Fruit fly (Drosophila melanogaster): ENCODE measurements around the gene CG33301.
A peak's percentile ranks its signal among the peaks of the same experiment; 100 is the strongest.

CG33301 gene

dm6 chr2L:10004574-10004973, 44.8 kb upstream of the CG33301 start (continued):
- TF ChIP-seq jumu (GFP tag; optimal IDR thresholded peaks at IDR 0.05) (peak; percentile 24), bbx (GFP tag; IDR thresholded peaks at IDR 0.05; ENCODE audit: partially characterized antibody) (0 out of 2 replicates have a peak, but pooled peaks have one; percentile 31), psq (GFP tag; optimal IDR thresholded peaks at IDR 0.05) (no peak), CG30020 (tag; optimal IDR thresholded peaks at IDR 0.05) (no peak), cg (GFP tag; optimal IDR thresholded peaks at IDR 0.05) (peak; percentile 42), z (GFP tag; IDR thresholded peaks at IDR 0.05) (no peak), CG12219 (GFP tag; optimal IDR thresholded peaks at IDR 0.05) (no peak), Opbp (GFP tag; IDR thresholded peaks at IDR 0.05; ENCODE audit: partially characterized antibody) (no peak), nerfin-1 (tag; optimal IDR thresholded peaks at IDR 0.05) (peak; percentile 61), CG7987 (GFP tag; optimal IDR thresholded peaks at IDR 0.05) (peak; percentile 37), sd (tag; optimal IDR thresholded peaks at IDR 0.05) (peak; percentile 76), Ets65A (GFP tag) (peak; percentile 58), B-H2 (GFP tag; optimal IDR thresholded peaks at IDR 0.05) (no peak), MESR4 (GFP tag; optimal IDR thresholded peaks at IDR 0.05) (no peak), fd102C (GFP tag; optimal IDR thresholded peaks at IDR 0.05) (no peak), dan (GFP tag; IDR thresholded peaks at IDR 0.05) (no peak), CG4854 (GFP tag; optimal IDR thresholded peaks at IDR 0.05) (no peak), bcd (GFP tag; optimal IDR thresholded peaks at IDR 0.05) (no peak), scrt (GFP tag; optimal IDR thresholded peaks at IDR 0.05) (no peak), ato (GFP tag; IDR thresholded peaks at IDR 0.05; ENCODE audit: partially characterized antibody) (no peak), hbn (GFP tag; IDR thresholded peaks at IDR 0.05; ENCODE audit: partially characterized antibody) (peak; percentile 39; the same call in 1 of the 2 replicates), Stat92E (GFP tag; optimal IDR thresholded peaks at IDR 0.05) (no peak), Asciz (GFP tag; optimal IDR thresholded peaks at IDR 0.05) (no peak), wek (GFP tag; optimal IDR thresholded peaks at IDR 0.05) (peak; percentile 15), H2.0 (GFP tag; IDR thresholded peaks at IDR 0.05) (no peak), dm (GFP tag; optimal IDR thresholded peaks at IDR 0.05) (peak; percentile 47), Gug (GFP tag; IDR thresholded peaks at IDR 0.05) (no peak), aop (GFP tag; IDR thresholded peaks at IDR 0.05) (no peak), HmgD (GFP tag; optimal IDR thresholded peaks at IDR 0.05) (peak; percentile 17), Fer2 (tag; optimal IDR thresholded peaks at IDR 0.05) (no peak), CG31388 (GFP tag; optimal IDR thresholded peaks at IDR 0.05) (no peak), CG2120 (GFP tag; optimal IDR thresholded peaks at IDR 0.05) (no peak), CG5953 (GFP tag; IDR thresholded peaks at IDR 0.05) (no peak), Ets97D (GFP tag; optimal IDR thresholded peaks at IDR 0.05) (peak; percentile 54), stc (GFP tag; IDR thresholded peaks at IDR 0.05) (no peak; the same call in 1 of the 2 replicates), HLHmδ (GFP tag; optimal IDR thresholded peaks at IDR 0.05) (peak; percentile 67), NFAT (GFP tag; IDR thresholded peaks at IDR 0.05) (no peak), CG1603 (tag; optimal IDR thresholded peaks at IDR 0.05) (no peak), ab (GFP tag; optimal IDR thresholded peaks at IDR 0.05) (no peak), HHEX (GFP tag; optimal IDR thresholded peaks at IDR 0.05) (no peak), CG10979 (tag; optimal IDR thresholded peaks at IDR 0.05) (no peak), Sox102F (GFP tag; optimal IDR thresholded peaks at IDR 0.05) (no peak), Doc2 (GFP tag; IDR thresholded peaks at IDR 0.05) (no peak), ATbp (GFP tag; optimal IDR thresholded peaks at IDR 0.05) (no peak), nom (GFP tag; optimal IDR thresholded peaks at IDR 0.05) (peak; percentile 42), bab2 (GFP tag; optimal IDR thresholded peaks at IDR 0.05) (no peak), CG13287 (GFP tag; IDR thresholded peaks at IDR 0.05; ENCODE audit: partially characterized antibody) (no peak), Hey (tag; optimal IDR thresholded peaks at IDR 0.05) (no peak), CG15601 (tag; optimal IDR thresholded peaks at IDR 0.05) (peak; percentile 77), NC2α (GFP tag; optimal IDR thresholded peaks at IDR 0.05) (no peak)

All from whole organism, embryonic.